Fruit fly (Drosophila melanogaster): Measurements from ENCODE around the gene Gapdh2.

Gapdh2 gene

dm6 chrX:15860479-15860878 lies 7.5 kb upstream of the Gapdh2 start (continued):
- TF ChIP-seq exex (tag; optimal IDR thresholded peaks at IDR 0.05) (no peak), CG42726 (GFP tag; IDR thresholded peaks at IDR 0.05; ENCODE audit: partially characterized antibody) (peak; percentile 79; the same call in 1 of the 2 replicates), gce (GFP tag; IDR thresholded peaks at IDR 0.05) (no peak), ato (GFP tag; IDR thresholded peaks at IDR 0.05; ENCODE audit: partially characterized antibody) (peak; percentile 41; the same call in 1 of the 2 replicates), E2f2 (GFP tag; IDR thresholded peaks at IDR 0.05) (0 out of 2 replicates have a peak, but pooled peaks have one; percentile 25), Atf-2 (GFP tag; optimal IDR thresholded peaks at IDR 0.05) (no peak), Myb (GFP tag; optimal IDR thresholded peaks at IDR 0.05) (peak; percentile 27), CG10543 (GFP tag; optimal IDR thresholded peaks at IDR 0.05) (peak; percentile 57), CG10267 (tag; optimal IDR thresholded peaks at IDR 0.05) (no peak), CkIIα-i1 (GFP tag; IDR thresholded peaks at IDR 0.05) (no peak), disco-r (GFP tag; optimal IDR thresholded peaks at IDR 0.05) (no peak), BtbVII (GFP tag; optimal IDR thresholded peaks at IDR 0.05) (peak; percentile 30), dm (GFP tag; optimal IDR thresholded peaks at IDR 0.05) (peak; percentile 29), CG9817 (tag; optimal IDR thresholded peaks at IDR 0.05) (no peak), CG14050 (GFP tag; IDR thresholded peaks at IDR 0.05) (no peak), Sox100B (GFP tag; optimal IDR thresholded peaks at IDR 0.05) (no peak), CG7839 (tag; optimal IDR thresholded peaks at IDR 0.05) (peak; percentile 27), Xrp1 (GFP tag; IDR thresholded peaks at IDR 0.05) (no peak), CG12659 (GFP tag; optimal IDR thresholded peaks at IDR 0.05) (peak; percentile 77), Xbp1 (GFP tag; optimal IDR thresholded peaks at IDR 0.05) (no peak), her (GFP tag; optimal IDR thresholded peaks at IDR 0.05) (no peak), Hmr (GFP tag; optimal IDR thresholded peaks at IDR 0.05) (peak; percentile 61), Dref (GFP tag; IDR thresholded peaks at IDR 0.05) (peak; percentile 37; the same call in 1 of the 2 replicates), Doc2 (GFP tag; IDR thresholded peaks at IDR 0.05) (no peak), CG4424 (GFP tag; optimal IDR thresholded peaks at IDR 0.05) (no peak), ci (GFP tag; IDR thresholded peaks at IDR 0.05) (peak; percentile 61; the same call in 2 of the 3 replicates), CG1792 (GFP tag; optimal IDR thresholded peaks at IDR 0.05) (no peak), CG12391 (tag; optimal IDR thresholded peaks at IDR 0.05) (no peak), sug (tag; optimal IDR thresholded peaks at IDR 0.05) (peak; percentile 44), CG30403 (GFP tag; optimal IDR thresholded peaks at IDR 0.05) (no peak), az2 (GFP tag; optimal IDR thresholded peaks at IDR 0.05) (no peak), ewg (GFP tag; optimal IDR thresholded peaks at IDR 0.05) (peak; percentile 66), NK7.1 (GFP tag; optimal IDR thresholded peaks at IDR 0.05) (no peak), tio (GFP tag; optimal IDR thresholded peaks at IDR 0.05) (no peak), CG12769 (tag; optimal IDR thresholded peaks at IDR 0.05) (no peak), HmgD (GFP tag; optimal IDR thresholded peaks at IDR 0.05) (no peak), B-H1 (GFP tag; IDR thresholded peaks at IDR 0.05) (no peak), CG1832 (GFP tag; optimal IDR thresholded peaks at IDR 0.05) (peak; percentile 99), lola (GFP tag; optimal IDR thresholded peaks at IDR 0.05) (no peak), Hmx (GFP tag; optimal IDR thresholded peaks at IDR 0.05) (no peak), pan (optimal IDR thresholded peaks at IDR 0.05) (no peak), pan (GFP tag; optimal IDR thresholded peaks at IDR 0.05 in 1 of 2, IDR thresholded peaks at IDR 0.05 in 1 of 2) (peak in 1 of 2 experiments; percentile 69), wek (GFP tag; optimal IDR thresholded peaks at IDR 0.05) (no peak), CG3995 (GFP tag; optimal IDR thresholded peaks at IDR 0.05) (no peak), CG8924 (tag; optimal IDR thresholded peaks at IDR 0.05) (peak; percentile 34), br (optimal IDR thresholded peaks at IDR 0.05) (no peak), CG14965 (GFP tag; optimal IDR thresholded peaks at IDR 0.05; ENCODE audit: borderline replicate concordance) (no peak), CG5953 (GFP tag; IDR thresholded peaks at IDR 0.05) (no peak), MBD-R2 (GFP tag; IDR thresholded peaks at IDR 0.05) (peak; percentile 41), CG4328 (GFP tag; optimal IDR thresholded peaks at IDR 0.05) (peak; percentile 50), E2f1 (GFP tag; IDR thresholded peaks at IDR 0.05) (no peak), nerfin-1 (tag; optimal IDR thresholded peaks at IDR 0.05) (no peak)
